Fruit fly (Drosophila melanogaster): Measurements from ENCODE around the gene CG32079.

DNA sequence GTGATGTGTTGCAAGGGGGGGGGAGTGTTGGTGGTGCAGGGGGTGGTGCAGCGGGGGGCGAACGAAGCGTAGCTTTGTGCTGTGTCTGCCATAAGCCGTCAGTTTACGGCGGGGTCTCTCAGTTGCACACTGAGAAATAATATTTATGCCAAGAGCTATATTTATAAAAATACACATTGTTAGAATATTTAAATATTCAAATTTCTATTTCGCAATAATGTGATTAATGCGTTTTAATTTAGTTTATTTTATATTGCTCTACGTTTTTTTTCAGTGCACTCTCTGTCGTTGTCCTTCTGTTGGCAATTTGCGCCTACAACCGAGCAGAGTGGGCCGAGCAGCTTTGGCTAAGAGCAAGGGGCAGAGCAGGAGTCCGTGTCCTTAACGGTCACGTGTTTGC is 38.7 kb upstream of the CG32079 start:
- TF ChIP-seq EcR (GFP tag; optimal IDR thresholded peaks at IDR 0.05) (no peak), usp (GFP tag; optimal IDR thresholded peaks at IDR 0.05) (no peak), CG8478 (optimal IDR thresholded peaks at IDR 0.05) (no peak), psq (optimal IDR thresholded peaks at IDR 0.05) (no peak), pan (optimal IDR thresholded peaks at IDR 0.05) (no peak)

Data from whole organism.